Fruit fly (Drosophila melanogaster) Kc167 (cell line): ENCODE results near the gene Rrp45.

Experiments used
- Myc ChIP-seq: fragments of >200 bp; optimal IDR thresholded peaks from 2 replicates; lab custom pipeline; 2017; ENCODE audit warnings: missing external identifiers
- Sin3A ChIP-seq: fragments of >200 bp; optimal IDR thresholded peaks from 2 replicates; lab custom pipeline; 2018; ENCODE audit warnings: missing external identifiers
- h ChIP-seq: fragments of >200 bp; optimal IDR thresholded peaks from 3 replicates; lab custom pipeline; 2018; ENCODE audit warnings: missing external identifiers
- insv ChIP-seq: fragments of >200 bp; optimal IDR thresholded peaks from 3 replicates; lab custom pipeline; 2018; ENCODE audit warnings: missing external identifiers
- psq ChIP-seq: fragments of >200 bp; optimal IDR thresholded peaks from 2 replicates; lab custom pipeline; 2017; ENCODE audit warnings: missing external identifiers

dm6 chrX:16835304-16835703, 44.2 kb upstream of the Rrp45 start, which contains the start of the genes CG13004 and CG46306:
- TF ChIP-seq h (lab: Kevin White, UChicago), result no peak
- no peak for TF ChIP-seq Myc (lab: Kevin White, UChicago)
- no peak for TF ChIP-seq insv (lab: Kevin White, UChicago)
- TF ChIP-seq psq (lab: Kevin White, UChicago), result no peak
- no peak for TF ChIP-seq Sin3A (lab: Kevin White, UChicago)
